Fruit fly (Drosophila melanogaster): ENCODE data around the gene CG12637.

Gene CG12637

DNA sequence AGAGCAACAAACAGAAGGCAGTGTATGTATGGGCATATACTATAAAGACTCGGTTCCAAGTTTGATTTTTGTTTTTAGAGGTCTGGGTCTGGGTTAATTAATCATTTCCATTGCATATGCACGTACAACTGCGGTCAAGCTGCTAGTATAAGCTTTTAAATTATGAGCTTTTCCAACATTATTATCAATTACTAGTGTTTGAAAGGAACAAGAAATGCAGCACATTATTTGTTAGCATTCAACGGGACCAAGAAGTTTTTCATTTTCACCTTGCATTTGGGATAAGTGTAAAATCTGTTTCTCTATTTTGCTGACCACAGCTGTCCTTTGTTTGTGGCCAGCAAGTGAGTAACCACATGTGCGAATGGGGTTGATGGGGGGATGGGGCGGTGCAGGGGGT lies 44.6 kb upstream of the CG12637 start (continued):
- TF ChIP-seq Hr3 (GFP tag; optimal IDR thresholded peaks at IDR 0.05) = peak; percentile 31
- no peak for TF ChIP-seq usp (GFP tag; optimal IDR thresholded peaks at IDR 0.05)
- TF ChIP-seq sens (GFP tag) = peak; percentile 71
- TF ChIP-seq CG4424 (GFP tag; optimal IDR thresholded peaks at IDR 0.05) = no peak
- peak; percentile 30 for TF ChIP-seq CG30403 (GFP tag; optimal IDR thresholded peaks at IDR 0.05)
- peak; percentile 74 for TF ChIP-seq CG11696 (GFP tag; IDR thresholded peaks at IDR 0.05)
- peak; percentile 30; the same call in 1 of the 2 replicates for TF ChIP-seq onecut (GFP tag; IDR thresholded peaks at IDR 0.05)
- TF ChIP-seq CG13894 (tag; optimal IDR thresholded peaks at IDR 0.05) = no peak
- peak; percentile 24 for TF ChIP-seq CG15514 (GFP tag; optimal IDR thresholded peaks at IDR 0.05)
- TF ChIP-seq CG11723 (GFP tag; optimal IDR thresholded peaks at IDR 0.05) = no peak
- TF ChIP-seq tna (GFP tag; IDR thresholded peaks at IDR 0.05; ENCODE audit: partially characterized antibody) = no peak
- no peak for TF ChIP-seq Chrac-16 (GFP tag; optimal IDR thresholded peaks at IDR 0.05)
- TF ChIP-seq scrt (GFP tag; optimal IDR thresholded peaks at IDR 0.05) = no peak
- TF ChIP-seq wek (GFP tag; optimal IDR thresholded peaks at IDR 0.05) = no peak
- TF ChIP-seq stc (GFP tag; IDR thresholded peaks at IDR 0.05) = peak; percentile 52; the same call in 1 of the 2 replicates
- no peak for TF ChIP-seq CTCF (GFP tag; optimal IDR thresholded peaks at IDR 0.05)
- TF ChIP-seq fd102C (GFP tag; optimal IDR thresholded peaks at IDR 0.05) = no peak
- TF ChIP-seq Hand (GFP tag; optimal IDR thresholded peaks at IDR 0.05) = no peak
- TF ChIP-seq CG18599 (GFP tag; optimal IDR thresholded peaks at IDR 0.05) = peak; percentile 28
- TF ChIP-seq disco-r (GFP tag; optimal IDR thresholded peaks at IDR 0.05) = no peak
- TF ChIP-seq Mrtf (GFP tag; IDR thresholded peaks at IDR 0.05) = 0 out of 3 replicates have a peak, but pooled peaks have one; percentile 32
- TF ChIP-seq ttk (GFP tag; IDR thresholded peaks at IDR 0.05) = peak; percentile 54
- 0 out of 3 replicates have a peak, but pooled peaks have one; percentile 28 for TF ChIP-seq H15 (GFP tag; IDR thresholded peaks at IDR 0.05)
- peak; percentile 19 for TF ChIP-seq jing (GFP tag; optimal IDR thresholded peaks at IDR 0.05)
- peak; percentile 56 for TF ChIP-seq Xrp1 (GFP tag; IDR thresholded peaks at IDR 0.05)
- no peak for TF ChIP-seq CG16815 (GFP tag; optimal IDR thresholded peaks at IDR 0.05)
- TF ChIP-seq CG32772 (GFP tag; IDR thresholded peaks at IDR 0.05) = 0 out of 2 replicates have a peak, but pooled peaks have one; percentile 9
- TF ChIP-seq CG12219 (GFP tag; optimal IDR thresholded peaks at IDR 0.05) = peak; percentile 23
- TF ChIP-seq CG9727 (GFP tag; optimal IDR thresholded peaks at IDR 0.05) = no peak
- TF ChIP-seq sens-2 (GFP tag; IDR thresholded peaks at IDR 0.05) = peak; percentile 63
- TF ChIP-seq seq (GFP tag; IDR thresholded peaks at IDR 0.05) = 0 out of 2 replicates have a peak, but pooled peaks have one; percentile 19
- peak; percentile 21 for TF ChIP-seq az2 (GFP tag; optimal IDR thresholded peaks at IDR 0.05)
- TF ChIP-seq ci (GFP tag; IDR thresholded peaks at IDR 0.05) = peak; percentile 74; the same call in 2 of the 3 replicates
- no peak for TF ChIP-seq CG3281 (GFP tag; optimal IDR thresholded peaks at IDR 0.05)
- peak; percentile 65 for TF ChIP-seq Ptx1 (GFP tag; IDR thresholded peaks at IDR 0.05)
- no peak for TF ChIP-seq CG12942 (GFP tag; optimal IDR thresholded peaks at IDR 0.05)
- peak; percentile 66 for TF ChIP-seq CG11695 (GFP tag; IDR thresholded peaks at IDR 0.05)
- TF ChIP-seq Sox100B (GFP tag; optimal IDR thresholded peaks at IDR 0.05) = peak; percentile 16
- TF ChIP-seq CG13624 (GFP tag; optimal IDR thresholded peaks at IDR 0.05) = no peak
- no peak for TF ChIP-seq CHES-1-like (GFP tag; optimal IDR thresholded peaks at IDR 0.05)
- peak in 1 of 2 experiments; percentile 32 for TF ChIP-seq bsh (GFP tag; optimal IDR thresholded peaks at IDR 0.05)
- no peak for TF ChIP-seq CG9817 (tag; optimal IDR thresholded peaks at IDR 0.05)
- TF ChIP-seq CkIIα-i1 (GFP tag; IDR thresholded peaks at IDR 0.05) = no peak
- no peak for TF ChIP-seq Max (GFP tag; optimal IDR thresholded peaks at IDR 0.05)
- TF ChIP-seq CG4730 (GFP tag; IDR thresholded peaks at IDR 0.05) = peak; percentile 29; the same call in 1 of the 2 replicates
- peak; percentile 71 for TF ChIP-seq Sox102F (GFP tag; optimal IDR thresholded peaks at IDR 0.05)
- peak; percentile 32; the same call in 1 of the 2 replicates for TF ChIP-seq CG11247 (GFP tag; IDR thresholded peaks at IDR 0.05)
- TF ChIP-seq CG14014 (GFP tag; IDR thresholded peaks at IDR 0.05) = no peak
- TF ChIP-seq CoRest (tag; optimal IDR thresholded peaks at IDR 0.05) = peak; percentile 30
- TF ChIP-seq Xbp1 (GFP tag; optimal IDR thresholded peaks at IDR 0.05) = peak; percentile 43
- peak; percentile 23; the same call in 2 of the 3 replicates for TF ChIP-seq ase (GFP tag; IDR thresholded peaks at IDR 0.05)
- no peak for TF ChIP-seq CrebB (tag; optimal IDR thresholded peaks at IDR 0.05)
